Fruit fly (Drosophila melanogaster): ENCODE results near the gene CG12096.

CG12096 gene

dm6 chrX:13159481-13159880 lies at the start of gene CG12096, which contains the start of gene Bap60:
CG12096 (plus strand) TSS chrX:13159604.
Bap60 (minus strand) TSS chrX:13159508.
- peak; percentile 86 for TF ChIP-seq CG17801 (GFP tag; optimal IDR thresholded peaks at IDR 0.05; ENCODE audit: partially characterized antibody)

dm6 chrX:13111832-13112231 lies 47.6 kb upstream of the CG12096 start:
- TF ChIP-seq CG17801 (GFP tag; optimal IDR thresholded peaks at IDR 0.05; ENCODE audit: partially characterized antibody) = no peak

- TF ChIP-seq CG17801 (GFP tag; optimal IDR thresholded peaks at IDR 0.05; ENCODE audit: partially characterized antibody) = peak; percentile 43
These were observed 47.1 kb upstream of the CG12096 start, which contains the start of gene Chpf for dm6 chrX:13112238-13112829. Chpf (minus strand) TSS chrX:13112462.

- no peak for TF ChIP-seq CG17801 (GFP tag; optimal IDR thresholded peaks at IDR 0.05; ENCODE audit: partially characterized antibody)
These were observed 45.5 kb upstream of the CG12096 start for dm6 chrX:13113863-13114407.

dm6 chrX:13114861-13115260 lies 44.5 kb upstream of the CG12096 start, which contains the start of gene CG42237:
CG42237 (plus strand) TSS chrX:13115131.
- peak; percentile 37 for TF ChIP-seq CG17801 (GFP tag; optimal IDR thresholded peaks at IDR 0.05; ENCODE audit: partially characterized antibody)

dm6 chrX:13116438-13117243 lies 42.8 kb upstream of the CG12096 start:
- no peak for TF ChIP-seq CG17801 (GFP tag; optimal IDR thresholded peaks at IDR 0.05; ENCODE audit: partially characterized antibody)

dm6 chrX:13125559-13125958 lies 33.8 kb upstream of the CG12096 start:
- TF ChIP-seq CG17801 (GFP tag; optimal IDR thresholded peaks at IDR 0.05; ENCODE audit: partially characterized antibody) = no peak

dm6 chrX:13127973-13128749 lies 31.2 kb upstream of the CG12096 start:
- no peak for TF ChIP-seq CG17801 (GFP tag; optimal IDR thresholded peaks at IDR 0.05; ENCODE audit: partially characterized antibody)

- peak; percentile 0 for TF ChIP-seq CG17801 (GFP tag; optimal IDR thresholded peaks at IDR 0.05; ENCODE audit: partially characterized antibody)
These were observed 30.7 kb upstream of the CG12096 start, which contains the start of the genes CG32638, CG15717 and MFS10 for dm6 chrX:13128750-13129152. CG32638 (minus strand) TSS chrX:13128794. CG15717 (plus strand) TSS chrX:13128952. MFS10 (plus strand) TSS chrX:13129018.

dm6 chrX:13130175-13130822 lies 29.1 kb upstream of the CG12096 start:
- no peak for TF ChIP-seq CG17801 (GFP tag; optimal IDR thresholded peaks at IDR 0.05; ENCODE audit: partially characterized antibody)

- TF ChIP-seq CG17801 (GFP tag; optimal IDR thresholded peaks at IDR 0.05; ENCODE audit: partially characterized antibody) = peak; percentile 95
These were observed 28.2 kb upstream of the CG12096 start for dm6 chrX:13131063-13131773.

- no peak for TF ChIP-seq CG17801 (GFP tag; optimal IDR thresholded peaks at IDR 0.05; ENCODE audit: partially characterized antibody)
These were observed 24.6 kb upstream of the CG12096 start for dm6 chrX:13134811-13135210.

dm6 chrX:13135702-13136101 lies 23.7 kb upstream of the CG12096 start:
- no peak for TF ChIP-seq CG17801 (GFP tag; optimal IDR thresholded peaks at IDR 0.05; ENCODE audit: partially characterized antibody)
